Worm (Caenorhabditis elegans) whole organism, L4 larva: ENCODE data around the gene K09A9.8.

Source experiments
- R02D3.7 ChIP-seq: fragments of 150-350 bp; sonication (generic microtip); optimal IDR thresholded peaks from 3 replicates; lab custom pipeline; 2014; ENCODE audit warnings: missing biosample characterization, missing genetic modification characterization
- T26A8.4 ChIP-seq: fragments of 200-800 bp; sonication (Bioruptor generic); IDR thresholded peaks from 2 replicates; pipeline ENCODE4 v1.3.6; 2022; ENCODE audit warnings: missing genetic modification characterization, missing compliant biosample characterization
- Y5F2A.4 ChIP-seq: fragments of 200-800 bp; sonication (Bioruptor generic); optimal IDR thresholded peaks from 2 replicates; lab custom pipeline; 2018; ENCODE audit warnings: mild to moderate bottlenecking, missing genetic modification characterization, missing compliant biosample characterization
- Y75B8A.6 ChIP-seq: fragments of 200-800 bp; sonication (Bioruptor generic); IDR thresholded peaks from 2 replicates; pipeline ENCODE4 v1.3.6; 2022; ENCODE audit warnings: missing genetic modification reagents, missing genetic modification characterization, missing compliant biosample characterization
- ZK337.2 ChIP-seq: fragments of 200-800 bp; sonication (Bioruptor generic); IDR thresholded peaks from 2 replicates; pipeline ENCODE4 v1.3.6; 2022; ENCODE audit warnings: missing genetic modification reagents, missing genetic modification characterization, missing compliant biosample characterization
- aha-1 ChIP-seq: fragments of 150-350 bp; peaks from one replicate; lab custom pipeline; 2014; ENCODE audit warnings: missing biosample characterization, missing genetic modification characterization
- ceh-28 ChIP-seq: fragments of 150-350 bp; optimal IDR thresholded peaks from 2 replicates; lab custom pipeline; 2014; ENCODE audit warnings: missing biosample characterization, missing genetic modification reagents, missing genetic modification characterization
- ceh-62 ChIP-seq: sonication (generic microtip); optimal IDR thresholded peaks from 2 replicates; lab custom pipeline; 2017; ENCODE audit warnings: missing biosample characterization, missing genetic modification characterization
- cey-2 ChIP-seq: sonication (generic microtip); optimal IDR thresholded peaks from 3 replicates; lab custom pipeline; 2017; ENCODE audit warnings: missing genetic modification characterization, mild to moderate bottlenecking, missing compliant biosample characterization, antibody characterized with exemption, borderline replicate concordance; ENCODE audit not compliant: insufficient read depth
- daf-16 ChIP-seq, 3 experiments: sonication (generic microtip); optimal IDR thresholded peaks; 2 replicates each; lab custom pipeline; 2016 to 2017; ENCODE audit warnings: missing genetic modification characterization in 3 of 3, missing genetic modification reagents in 3 of 3, mild to moderate bottlenecking in 2 of 3, missing compliant biosample characterization in 2 of 3, missing biosample characterization in 1 of 3, moderate library complexity in 1 of 3
- daf-8 ChIP-seq: fragments of 200-800 bp; sonication (Bioruptor generic); IDR thresholded peaks from 2 replicates; pipeline ENCODE4 v1.3.6; 2022; ENCODE audit warnings: missing genetic modification characterization, missing compliant biosample characterization
- dmd-6 ChIP-seq: fragments of 200-800 bp; sonication (Bioruptor generic); IDR thresholded peaks from 2 replicates; pipeline ENCODE4 v1.3.6; 2022; ENCODE audit warnings: missing genetic modification reagents, missing genetic modification characterization, missing compliant biosample characterization
- dpl-1 ChIP-seq: fragments of 150-350 bp; optimal IDR thresholded peaks from 2 replicates; lab custom pipeline; 2014; ENCODE audit warnings: missing biosample characterization, missing genetic modification reagents, missing genetic modification characterization
- duxl-1 ChIP-seq: sonication (generic microtip); optimal IDR thresholded peaks from 2 replicates; lab custom pipeline; 2016; ENCODE audit warnings: mild to moderate bottlenecking, missing genetic modification characterization, moderate library complexity, missing compliant biosample characterization; ENCODE audit not compliant: poor library complexity
- dve-1 ChIP-seq: sonication (generic microtip); optimal IDR thresholded peaks from 2 replicates; lab custom pipeline; 2017; ENCODE audit warnings: antibody characterized with exemption, mild to moderate bottlenecking, missing genetic modification characterization, missing compliant biosample characterization; ENCODE audit not compliant: insufficient read depth
- egl-27 ChIP-seq: sonication (generic microtip); optimal IDR thresholded peaks from 3 replicates; lab custom pipeline; 2017; ENCODE audit warnings: missing biosample characterization, missing genetic modification reagents, missing genetic modification characterization
- egl-43 ChIP-seq: fragments of 200-800 bp; sonication (Bioruptor generic); IDR thresholded peaks from 2 replicates; pipeline ENCODE4 v1.3.6; 2022; ENCODE audit warnings: missing genetic modification reagents, missing genetic modification characterization, missing compliant biosample characterization
- gei-8 ChIP-seq: fragments of 200-800 bp; sonication (Bioruptor generic); optimal IDR thresholded peaks from 2 replicates; lab custom pipeline; 2018; ENCODE audit warnings: mild to moderate bottlenecking, missing genetic modification characterization, missing compliant biosample characterization
- hlh-11 ChIP-seq: fragments of 200-800 bp; sonication (Bioruptor generic); optimal IDR thresholded peaks from 2 replicates; lab custom pipeline; 2018; ENCODE audit warnings: mild to moderate bottlenecking, missing genetic modification characterization, missing compliant biosample characterization
- hlh-30 ChIP-seq: sonication (generic microtip); optimal IDR thresholded peaks from 2 replicates; lab custom pipeline; 2017; ENCODE audit warnings: antibody characterized with exemption, mild to moderate bottlenecking, missing genetic modification characterization, missing compliant biosample characterization; ENCODE audit not compliant: insufficient read depth
- lsy-2 ChIP-seq, 2 experiments: fragments of 150-350 bp in 1 of 2; sonication (generic microtip) in 1 of 2; optimal IDR thresholded peaks; 2 replicates each; lab custom pipeline; 2014 to 2017; ENCODE audit warnings: missing biosample characterization in 2 of 2, missing genetic modification characterization in 2 of 2
- madf-9 ChIP-seq: fragments of 200-800 bp; sonication (Bioruptor generic); conservative IDR thresholded peaks from 2 replicates; pipeline ENCODE4 v1.3.6; 2022; ENCODE audit warnings: missing genetic modification reagents, missing genetic modification characterization, missing compliant biosample characterization
- mdl-1 ChIP-seq, 2 experiments: fragments of 150-350 bp in 1 of 2; sonication (generic microtip) in 1 of 2; optimal IDR thresholded peaks; 2 replicates each; lab custom pipeline; 2014 to 2017; ENCODE audit warnings: missing biosample characterization in 2 of 2, missing genetic modification characterization in 2 of 2
- nhr-102 ChIP-seq: sonication (generic microtip); optimal IDR thresholded peaks from 2 replicates; lab custom pipeline; 2016; ENCODE audit warnings: mild to moderate bottlenecking, missing genetic modification characterization, moderate library complexity, missing compliant biosample characterization
- nhr-28 ChIP-seq: fragments of 150-350 bp; optimal IDR thresholded peaks from 2 replicates; lab custom pipeline; 2014; ENCODE audit warnings: missing biosample characterization, missing genetic modification characterization
- pqm-1 ChIP-seq: sonication (generic microtip); optimal IDR thresholded peaks from 2 replicates; lab custom pipeline; 2017; ENCODE audit warnings: missing biosample characterization, missing genetic modification characterization
- set-16 ChIP-seq: fragments of 200-800 bp; sonication (Bioruptor generic); IDR thresholded peaks from 2 replicates; pipeline ENCODE4 v1.3.6; 2022; ENCODE audit warnings: missing genetic modification reagents, missing genetic modification characterization, missing compliant biosample characterization
- unc-39 ChIP-seq: sonication (generic microtip); optimal IDR thresholded peaks from 2 replicates; lab custom pipeline; 2017; ENCODE audit warnings: missing biosample characterization, missing genetic modification characterization
- unc-62 ChIP-seq, 3 experiments: fragments of 150-350 bp in 1 of 3; sonication (generic microtip); optimal IDR thresholded peaks in 2 of 3; peaks in 1 of 3; 1 replicate in 1 of 3; 2 replicates in 2 of 3; lab custom pipeline; 2014 to 2017; ENCODE audit warnings: missing biosample characterization in 3 of 3, missing genetic modification characterization in 3 of 3, missing genetic modification reagents in 3 of 3, missing genotype in 1 of 3
- zag-1 ChIP-seq: fragments of 150-350 bp; optimal IDR thresholded peaks from 2 replicates; lab custom pipeline; 2014; ENCODE audit warnings: missing biosample characterization, missing genetic modification characterization
- zip-11 ChIP-seq: fragments of 200-800 bp; sonication (Bioruptor generic); IDR thresholded peaks from 2 replicates; pipeline ENCODE4 v1.3.6; 2022; ENCODE audit warnings: missing genetic modification characterization, missing compliant biosample characterization

K09A9.8 gene

ce11 chrX:15628945-15629344 is 32.0 kb upstream of the K09A9.8 start:
- TF ChIP-seq aha-1 (tag; lab: Kevin White, UChicago) = peak; percentile 95
- no peak for TF ChIP-seq ZK337.2 (GFP tag; lab: Robert Waterston, UW)

ce11 chrX:15627814-15628213 is 30.8 kb upstream of the K09A9.8 start:
- TF ChIP-seq hlh-11 (tag; lab: Kevin White, UChicago) = peak; percentile 30
- no peak for TF ChIP-seq ceh-28 (tag; lab: Kevin White, UChicago)
- TF ChIP-seq nhr-28 = peak; percentile 24
- no peak for TF ChIP-seq unc-39 (tag; lab: Kevin White, UChicago)
- TF ChIP-seq R02D3.7 (tag; lab: Kevin White, UChicago) = no peak
- TF ChIP-seq madf-9 = no peak
- TF ChIP-seq daf-8 (GFP tag; lab: Robert Waterston, UW) = no peak
- peak; percentile 54 for TF ChIP-seq hlh-30 (tag; lab: Kevin White, UChicago)
- no peak for TF ChIP-seq duxl-1
- no peak for TF ChIP-seq egl-43 (GFP tag; lab: Robert Waterston, UW)
- TF ChIP-seq T26A8.4 (GFP tag; lab: Robert Waterston, UW) = no peak
- no peak for TF ChIP-seq mdl-1 (tag; optimal IDR thresholded peaks at IDR 0.05; lab: Kevin White, UChicago)
- no peak for TF ChIP-seq lsy-2 (tag; optimal IDR thresholded peaks at IDR 0.05; lab: Kevin White, UChicago)
- TF ChIP-seq daf-16 (GFP tag; optimal IDR thresholded peaks at IDR 0.05; lab: Kevin White, UChicago) = no peak
- no peak for TF ChIP-seq daf-16 (tag; optimal IDR thresholded peaks at IDR 0.05; lab: Kevin White, UChicago)
- no peak for TF ChIP-seq set-16 (GFP tag; lab: Robert Waterston, UW)
- TF ChIP-seq dpl-1 (GFP tag; lab: Kevin White, UChicago) = no peak
- TF ChIP-seq, all 104 proteins: peak for 3

ce11 chrX:15626119-15626850 is 29.3 kb upstream of the K09A9.8 start:
- peak; percentile 46 for TF ChIP-seq nhr-28
- peak in 1 of 2 experiments; percentile 14 for TF ChIP-seq mdl-1 (tag; optimal IDR thresholded peaks at IDR 0.05; lab: Kevin White, UChicago)
- peak; percentile 88 for TF ChIP-seq aha-1 (tag; lab: Kevin White, UChicago)
- no peak for TF ChIP-seq zag-1 (tag; lab: Kevin White, UChicago)
- TF ChIP-seq dmd-6 (GFP tag; lab: Robert Waterston, UW) = peak; percentile 27; the same call in 1 of the 2 replicates
- no peak for TF ChIP-seq egl-27 (tag; lab: Kevin White, UChicago)
- TF ChIP-seq unc-62 (GFP tag; optimal IDR thresholded peaks at IDR 0.05 in 1 of 2; lab: Kevin White, UChicago) = peak in 1 of 2 experiments; percentile 97
- TF ChIP-seq unc-62 (tag; optimal IDR thresholded peaks at IDR 0.05; lab: Kevin White, UChicago) = no peak
- no peak for TF ChIP-seq cey-2 (tag; lab: Kevin White, UChicago)
- no peak for TF ChIP-seq ceh-62
- no peak for TF ChIP-seq zip-11
- no peak for TF ChIP-seq egl-43 (GFP tag; lab: Robert Waterston, UW)
- no peak for TF ChIP-seq gei-8 (GFP tag; lab: Kevin White, UChicago)
- no peak for TF ChIP-seq madf-9
- TF ChIP-seq hlh-30 (tag; lab: Kevin White, UChicago) = peak; percentile 4

ce11 chrX:15622041-15622440 is 25.1 kb upstream of the K09A9.8 start:
- no peak for TF ChIP-seq Y75B8A.6 (GFP tag; lab: Robert Waterston, UW)
- no peak for TF ChIP-seq Y5F2A.4 (GFP tag; lab: Kevin White, UChicago)
- TF ChIP-seq dmd-6 (GFP tag; lab: Robert Waterston, UW) = peak; percentile 47
- TF ChIP-seq nhr-102 (tag; lab: Kevin White, UChicago) = no peak
- TF ChIP-seq pqm-1 (tag; lab: Kevin White, UChicago) = peak; percentile 24
- peak in 1 of 2 experiments; percentile 8 for TF ChIP-seq lsy-2 (tag; optimal IDR thresholded peaks at IDR 0.05; lab: Kevin White, UChicago)
- peak; percentile 9 for TF ChIP-seq hlh-11 (tag; lab: Kevin White, UChicago)
- peak; percentile 22 for TF ChIP-seq dve-1
- TF ChIP-seq mdl-1 (tag; optimal IDR thresholded peaks at IDR 0.05; lab: Kevin White, UChicago) = peak in 1 of 2 experiments; percentile 61
- TF ChIP-seq, all 104 proteins: peak for 6
